Fruit fly (Drosophila melanogaster): ENCODE measurements around the gene brv3.

brv3 gene

dm6 chrX:2593094-2593752, 31.2 kb downstream of the brv3 start:
- TF ChIP-seq dl (GFP tag; optimal IDR thresholded peaks at IDR 0.05; ENCODE audit: insufficient read depth in 1 of 2, partially characterized antibody in 2 of 2) = peak in 1 of 2 experiments; percentile 25
- no peak for TF ChIP-seq Sp1 (GFP tag; optimal IDR thresholded peaks at IDR 0.05)
- TF ChIP-seq foxo (GFP tag; optimal IDR thresholded peaks at IDR 0.05) = no peak
- no peak for TF ChIP-seq CG9705 (GFP tag; optimal IDR thresholded peaks at IDR 0.05)
- no peak for TF ChIP-seq CG32264 (GFP tag; optimal IDR thresholded peaks at IDR 0.05)

- TF ChIP-seq jim (GFP tag; optimal IDR thresholded peaks at IDR 0.05) (no peak), tai (GFP tag; optimal IDR thresholded peaks at IDR 0.05) (no peak), Hnf4 (GFP tag; optimal IDR thresholded peaks at IDR 0.05) (peak; percentile 43), Rel (GFP tag; optimal IDR thresholded peaks at IDR 0.05) (no peak), Rel (tag; optimal IDR thresholded peaks at IDR 0.05) (peak; percentile 99)
These were observed 32.1 kb downstream of the brv3 start for dm6 chrX:2592243-2592642.

dm6 chrX:2591315-2591999, 32.9 kb downstream of the brv3 start:
- peak; percentile 44 for TF ChIP-seq HLH106 (tag; optimal IDR thresholded peaks at IDR 0.05)
- TF ChIP-seq Sp1 (GFP tag; optimal IDR thresholded peaks at IDR 0.05) = peak; percentile 56
- no peak for TF ChIP-seq CrebA (GFP tag; optimal IDR thresholded peaks at IDR 0.05; ENCODE audit: borderline replicate concordance)
- TF ChIP-seq Hnf4 (GFP tag; optimal IDR thresholded peaks at IDR 0.05) = no peak
- no peak for TF ChIP-seq Rel (GFP tag; optimal IDR thresholded peaks at IDR 0.05)
- peak; percentile 75 for TF ChIP-seq Rel (tag; optimal IDR thresholded peaks at IDR 0.05)
- no peak for TF ChIP-seq Dfd (GFP tag; optimal IDR thresholded peaks at IDR 0.05)
- no peak for TF ChIP-seq usp (GFP tag; optimal IDR thresholded peaks at IDR 0.05)
- no peak for TF ChIP-seq Abd-B (GFP tag; optimal IDR thresholded peaks at IDR 0.05)
- TF ChIP-seq sage (GFP tag; optimal IDR thresholded peaks at IDR 0.05) = no peak
- TF ChIP-seq Myc (optimal IDR thresholded peaks at IDR 0.05) = no peak
- TF ChIP-seq Mio (GFP tag; optimal IDR thresholded peaks at IDR 0.05) = no peak
- TF ChIP-seq foxo (GFP tag; optimal IDR thresholded peaks at IDR 0.05) = peak in 1 of 2 experiments; percentile 64
- TF ChIP-seq dmrt93B (GFP tag; optimal IDR thresholded peaks at IDR 0.05) = peak; percentile 34
- no peak for TF ChIP-seq brk (GFP tag; optimal IDR thresholded peaks at IDR 0.05)
- TF ChIP-seq ey (GFP tag; optimal IDR thresholded peaks at IDR 0.05) = peak; percentile 60
- peak; percentile 46 for TF ChIP-seq rgr (GFP tag; optimal IDR thresholded peaks at IDR 0.05)
- TF ChIP-seq CG32264 (GFP tag; optimal IDR thresholded peaks at IDR 0.05) = no peak
- peak; percentile 67 for TF ChIP-seq fru (GFP tag; optimal IDR thresholded peaks at IDR 0.05)
- TF ChIP-seq OdsH (GFP tag; optimal IDR thresholded peaks at IDR 0.05) = peak; percentile 11
- TF ChIP-seq br (GFP tag; optimal IDR thresholded peaks at IDR 0.05) = peak; percentile 43
- no peak for TF ChIP-seq Vsx2 (GFP tag; optimal IDR thresholded peaks at IDR 0.05; ENCODE audit: partially characterized antibody)
- no peak for TF ChIP-seq GATAd (GFP tag; optimal IDR thresholded peaks at IDR 0.05)
- no peak for TF ChIP-seq dl (GFP tag; optimal IDR thresholded peaks at IDR 0.05; ENCODE audit: insufficient read depth in 1 of 2, partially characterized antibody in 2 of 2)
- peak; percentile 46 for TF ChIP-seq h (GFP tag; optimal IDR thresholded peaks at IDR 0.05)
- no peak for TF ChIP-seq lola (GFP tag; optimal IDR thresholded peaks at IDR 0.05)
- no peak for TF ChIP-seq Hr78 (GFP tag; optimal IDR thresholded peaks at IDR 0.05)
- TF ChIP-seq woc (GFP tag; optimal IDR thresholded peaks at IDR 0.05) = no peak
- no peak for TF ChIP-seq Dif (GFP tag; optimal IDR thresholded peaks at IDR 0.05; ENCODE audit: partially characterized antibody)
- no peak for TF ChIP-seq pan (optimal IDR thresholded peaks at IDR 0.05)
- TF ChIP-seq psq (GFP tag; optimal IDR thresholded peaks at IDR 0.05) = peak; percentile 29
- TF ChIP-seq Jra (GFP tag; optimal IDR thresholded peaks at IDR 0.05) = peak; percentile 21
- TF ChIP-seq jim (GFP tag; optimal IDR thresholded peaks at IDR 0.05) = no peak
- TF ChIP-seq dsf (GFP tag; optimal IDR thresholded peaks at IDR 0.05; ENCODE audit: borderline replicate concordance) = no peak
- TF ChIP-seq CG9705 (GFP tag; optimal IDR thresholded peaks at IDR 0.05) = no peak
- TF ChIP-seq tai (GFP tag; optimal IDR thresholded peaks at IDR 0.05) = no peak
- TF ChIP-seq Hr83 (GFP tag; optimal IDR thresholded peaks at IDR 0.05; ENCODE audit: poor library complexity, severe bottlenecking) = no peak
- TF ChIP-seq N (GFP tag; optimal IDR thresholded peaks at IDR 0.05) = no peak
- TF ChIP-seq sv (GFP tag; optimal IDR thresholded peaks at IDR 0.05) = no peak

Data from whole organism, wandering third instar larva.